Fruit fly (Drosophila melanogaster): ENCODE data around the gene meigo.

DNA sequence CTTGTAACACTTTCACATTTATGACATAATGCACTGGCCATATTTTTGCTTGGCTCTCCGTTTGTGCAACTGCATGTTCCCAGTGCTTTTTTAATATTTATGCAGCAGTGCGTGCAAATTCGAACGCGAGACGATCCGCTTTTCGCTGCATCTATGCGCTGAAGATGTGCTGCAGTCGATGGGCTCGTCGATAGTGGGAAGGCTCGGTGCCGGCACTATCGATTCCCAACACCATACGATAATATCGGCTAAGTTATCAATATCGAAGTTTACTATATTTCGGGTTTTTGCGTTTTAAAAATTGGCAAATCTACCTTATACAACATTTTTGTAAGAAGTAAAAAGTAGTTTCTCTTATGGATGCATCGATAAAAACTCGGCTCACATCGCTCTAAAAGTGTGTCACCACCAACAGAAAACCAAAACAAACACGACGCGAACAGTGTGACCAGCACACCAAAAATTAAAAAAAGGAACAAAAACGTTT, 40.4 kb upstream of the meigo start, which contains the start of gene RhoGAP93B:
- no peak for TF ChIP-seq EcR (GFP tag; optimal IDR thresholded peaks at IDR 0.05)
- TF ChIP-seq psq (optimal IDR thresholded peaks at IDR 0.05) = no peak
